Worm (Caenorhabditis elegans): Measurements from ENCODE around the gene Y4C6B.2.

Y4C6B.2 gene

DNA sequence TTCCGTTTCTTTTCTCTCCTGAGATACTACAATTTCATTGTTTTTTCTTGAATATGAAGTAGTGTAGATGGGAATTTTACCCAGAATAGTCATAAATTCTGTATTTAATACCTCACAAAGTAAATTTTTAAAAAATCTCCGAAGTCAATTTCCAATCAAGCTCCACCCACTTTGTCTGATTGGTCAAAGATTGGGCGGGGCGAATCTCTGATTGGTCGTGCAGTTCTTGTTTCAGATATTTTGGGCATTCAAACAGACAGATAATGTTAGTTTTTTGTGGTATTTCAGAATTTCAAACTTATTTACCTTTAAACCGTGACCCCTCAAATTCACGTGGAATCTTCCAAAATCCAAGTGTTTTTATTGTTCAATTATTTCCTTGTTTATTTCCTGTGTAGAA, 21.2 kb downstream of the Y4C6B.2 start, which contains the start of gene F41H10.5:
F41H10.5 (plus strand) TSS at position 375 of the 400 bp plus-strand sequence.
- TF ChIP-seq ama-1 (optimal IDR thresholded peaks at IDR 0.05) = no peak
- no peak for TF ChIP-seq C08G9.2 (tag; optimal IDR thresholded peaks at IDR 0.05)
- TF ChIP-seq gmeb-2 (tag; optimal IDR thresholded peaks at IDR 0.05) = no peak
- no peak for TF ChIP-seq nhr-11 (tag; optimal IDR thresholded peaks at IDR 0.05)
- peak; percentile 75 for TF ChIP-seq nfya-1 (tag; optimal IDR thresholded peaks at IDR 0.05)
- no peak for TF ChIP-seq pros-1 (tag; optimal IDR thresholded peaks at IDR 0.05)
- no peak for TF ChIP-seq C38D4.7 (GFP tag; optimal IDR thresholded peaks at IDR 0.05)

ce11 chrIV:5364135-5364609, 24.8 kb downstream of the Y4C6B.2 start, which contains the start of the genes hda-6 and F41H10.4:
hda-6 (minus strand) TSS chrIV:5364306.
F41H10.4 (plus strand) TSS chrIV:5364559.
- TF ChIP-seq pax-1 (tag; optimal IDR thresholded peaks at IDR 0.05) = peak; percentile 65
- TF ChIP-seq ets-4 (tag; optimal IDR thresholded peaks at IDR 0.05) = peak; percentile 51
- peak; percentile 90 for TF ChIP-seq ceh-31 (tag; optimal IDR thresholded peaks at IDR 0.05)
- TF ChIP-seq ceh-2 (tag; optimal IDR thresholded peaks at IDR 0.05) = peak; percentile 69
- peak; percentile 54 for TF ChIP-seq tbx-7 (tag; optimal IDR thresholded peaks at IDR 0.05)
- TF ChIP-seq tbx-2 (tag; optimal IDR thresholded peaks at IDR 0.05) = peak; percentile 73
- TF ChIP-seq nfya-1 (tag; optimal IDR thresholded peaks at IDR 0.05) = peak; percentile 33
- TF ChIP-seq hlh-15 (tag; optimal IDR thresholded peaks at IDR 0.05) = no peak
- TF ChIP-seq hlh-30 (tag; optimal IDR thresholded peaks at IDR 0.05; ENCODE audit: insufficient read depth) = peak; percentile 82
- peak; percentile 24 for TF ChIP-seq ref-2 (tag; optimal IDR thresholded peaks at IDR 0.05)
- no peak for TF ChIP-seq unc-42 (tag; optimal IDR thresholded peaks at IDR 0.05)
- no peak for TF ChIP-seq F13H6.1 (tag; optimal IDR thresholded peaks at IDR 0.05)
- TF ChIP-seq hlh-8 (tag; optimal IDR thresholded peaks at IDR 0.05) = peak; percentile 36
- no peak for TF ChIP-seq npax-4 (tag; optimal IDR thresholded peaks at IDR 0.05)
- no peak for TF ChIP-seq ttx-3 (tag; optimal IDR thresholded peaks at IDR 0.05)
- TF ChIP-seq Y22D7AL.16 (tag; optimal IDR thresholded peaks at IDR 0.05) = no peak
- TF ChIP-seq zip-5 (tag; optimal IDR thresholded peaks at IDR 0.05) = peak; percentile 23
- TF ChIP-seq elt-2 (tag; optimal IDR thresholded peaks at IDR 0.05) = peak; percentile 37
- TF ChIP-seq rnt-1 (tag; optimal IDR thresholded peaks at IDR 0.05) = peak; percentile 49
- TF ChIP-seq lin-11 (tag; optimal IDR thresholded peaks at IDR 0.05) = no peak
- peak; percentile 88 for TF ChIP-seq C08G9.2 (tag; optimal IDR thresholded peaks at IDR 0.05)

DNA sequence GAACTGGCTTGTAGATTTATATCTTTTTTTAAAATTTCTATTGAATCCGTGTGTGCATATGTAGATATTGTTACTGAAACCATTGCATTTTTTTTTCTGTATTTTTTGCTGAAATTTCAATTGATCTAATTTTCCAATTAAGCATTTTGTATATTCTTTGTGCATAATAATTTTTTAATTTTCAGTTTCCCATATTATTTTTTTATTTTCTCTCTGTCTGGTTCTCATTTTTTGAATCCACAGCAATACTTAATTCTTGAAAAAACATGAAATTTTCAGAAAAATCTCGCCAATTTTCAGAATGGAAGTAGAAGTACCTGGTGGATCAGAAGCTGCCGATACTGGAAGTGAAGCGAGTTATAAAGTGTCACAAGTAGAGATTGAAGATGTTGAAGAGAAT, 27.2 kb downstream of the Y4C6B.2 start, which contains the start of gene sand-1:
sand-1 (plus strand) TSS at position 301 of the 400 bp plus-strand sequence.
- no peak for TF ChIP-seq Y22D7AL.16 (tag; optimal IDR thresholded peaks at IDR 0.05)

- TF ChIP-seq pqm-1 (tag; optimal IDR thresholded peaks at IDR 0.05) (no peak), ceh-48 (tag; optimal IDR thresholded peaks at IDR 0.05) (no peak), syd-9 (tag; optimal IDR thresholded peaks at IDR 0.05) (no peak), nhr-232 (tag; optimal IDR thresholded peaks at IDR 0.05) (no peak), gmeb-2 (tag; optimal IDR thresholded peaks at IDR 0.05) (no peak), ceh-2 (tag; optimal IDR thresholded peaks at IDR 0.05) (no peak), ceh-45 (GFP tag; IDR thresholded peaks at IDR 0.05) (no peak), zip-5 (tag; optimal IDR thresholded peaks at IDR 0.05) (no peak), ceh-22 (tag; optimal IDR thresholded peaks at IDR 0.05) (no peak), madf-2 (tag; optimal IDR thresholded peaks at IDR 0.05) (no peak), ceh-18 (tag; optimal IDR thresholded peaks at IDR 0.05) (no peak)
Observed at ce11 chrIV:5367899-5368298, 28.5 kb downstream of the Y4C6B.2 start.

DNA sequence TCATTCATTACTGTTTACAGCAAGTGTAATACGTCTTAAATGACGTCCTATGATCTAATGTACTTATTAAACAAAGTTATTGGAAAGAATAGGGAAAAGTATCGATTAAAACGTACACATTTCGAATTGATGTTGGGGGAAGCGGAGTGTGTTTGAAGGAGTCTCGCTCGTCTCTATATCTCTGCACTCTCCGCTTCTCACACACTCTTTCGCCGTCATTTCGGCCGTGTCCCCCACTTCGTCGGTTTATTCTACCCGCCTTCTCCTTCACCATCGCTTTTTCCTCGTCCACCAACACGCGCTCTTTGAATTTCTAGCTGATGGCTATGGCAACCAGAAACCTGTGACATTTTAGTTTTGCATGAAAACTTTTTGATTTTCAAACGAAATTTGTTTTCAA, 29.5 kb downstream of the Y4C6B.2 start:
- no peak for TF ChIP-seq pag-3 (tag; optimal IDR thresholded peaks at IDR 0.05; ENCODE audit: borderline replicate concordance)
- no peak for TF ChIP-seq odd-2 (tag; optimal IDR thresholded peaks at IDR 0.05)
- no peak for TF ChIP-seq ahr-1 (tag; optimal IDR thresholded peaks at IDR 0.05)
- TF ChIP-seq ceh-31 (tag; optimal IDR thresholded peaks at IDR 0.05) = peak; percentile 41
- no peak for TF ChIP-seq C38D4.7 (GFP tag; optimal IDR thresholded peaks at IDR 0.05)
- no peak for TF ChIP-seq C08G9.2 (tag; optimal IDR thresholded peaks at IDR 0.05)
- peak; percentile 4 for TF ChIP-seq unc-42 (tag; optimal IDR thresholded peaks at IDR 0.05)
- TF ChIP-seq unc-86 (tag; optimal IDR thresholded peaks at IDR 0.05) = no peak
- TF ChIP-seq ceh-48 (tag; optimal IDR thresholded peaks at IDR 0.05) = peak; percentile 66
- TF ChIP-seq syd-9 (tag; optimal IDR thresholded peaks at IDR 0.05) = peak; percentile 13
- TF ChIP-seq mec-3 (tag; optimal IDR thresholded peaks at IDR 0.05; ENCODE audit: borderline replicate concordance) = no peak
- peak; percentile 58 for TF ChIP-seq ceh-34 (tag; optimal IDR thresholded peaks at IDR 0.05)
- no peak for TF ChIP-seq zip-5 (tag; optimal IDR thresholded peaks at IDR 0.05)
- peak; percentile 16 for TF ChIP-seq rnt-1 (tag; optimal IDR thresholded peaks at IDR 0.05)
- peak; percentile 16 for TF ChIP-seq tbx-2 (tag; optimal IDR thresholded peaks at IDR 0.05)
- peak; percentile 47 for TF ChIP-seq nfya-1 (tag; optimal IDR thresholded peaks at IDR 0.05)
- no peak for TF ChIP-seq hlh-30 (tag; optimal IDR thresholded peaks at IDR 0.05; ENCODE audit: insufficient read depth)
- no peak for TF ChIP-seq pat-9 (tag; optimal IDR thresholded peaks at IDR 0.05)
- no peak for TF ChIP-seq eyg-1 (tag; optimal IDR thresholded peaks at IDR 0.05)
